Worm (Caenorhabditis elegans) whole organism, late embryonic: Measurements from ENCODE around the gene AH10.4.

ENCODE experiments used
- K02D7.2 ChIP-seq: sonication (generic microtip); optimal IDR thresholded peaks from 2 replicates; lab custom pipeline; 2017; ENCODE audit warnings: mild to moderate bottlenecking, missing genetic modification characterization, missing compliant biosample characterization
- T23F11.4 ChIP-seq: fragments of 200-800 bp; sonication (Bioruptor generic); optimal IDR thresholded peaks from 2 replicates; lab custom pipeline; 2018; ENCODE audit warnings: mild to moderate bottlenecking, missing genetic modification characterization, missing compliant biosample characterization
- Y22D7AL.16 ChIP-seq: sonication (generic microtip); optimal IDR thresholded peaks from 2 replicates; lab custom pipeline; 2016; ENCODE audit warnings: missing genetic modification characterization, missing compliant biosample characterization
- ama-1 ChIP-seq: fragments of 150-350 bp; optimal IDR thresholded peaks from 2 replicates; lab custom pipeline; 2014
- ceh-14 ChIP-seq: sonication (generic microtip); optimal IDR thresholded peaks from 2 replicates; lab custom pipeline; 2016; ENCODE audit warnings: missing genotype, missing genetic modification characterization, missing compliant biosample characterization
- ceh-19 ChIP-seq: fragments of 200-800 bp; sonication (Bioruptor generic); optimal IDR thresholded peaks from 2 replicates; lab custom pipeline; 2018; ENCODE audit warnings: mild to moderate bottlenecking, missing genetic modification characterization, missing compliant biosample characterization
- ceh-2 ChIP-seq: sonication (generic microtip); optimal IDR thresholded peaks from 2 replicates; lab custom pipeline; 2016; ENCODE audit warnings: missing genotype, missing genetic modification characterization, missing compliant biosample characterization
- ceh-24 ChIP-seq: sonication (generic microtip); optimal IDR thresholded peaks from 2 replicates; lab custom pipeline; 2016; ENCODE audit warnings: mild to moderate bottlenecking, missing genetic modification characterization, missing compliant biosample characterization
- ceh-30 ChIP-seq: fragments of 150-350 bp; optimal IDR thresholded peaks from 2 replicates; lab custom pipeline; 2014; ENCODE audit warnings: missing biosample characterization, missing genetic modification characterization
- ceh-31 ChIP-seq: sonication (generic microtip); optimal IDR thresholded peaks from 2 replicates; lab custom pipeline; 2016; ENCODE audit warnings: missing genetic modification characterization, missing compliant biosample characterization
- ceh-34 ChIP-seq: sonication (generic microtip); optimal IDR thresholded peaks from 2 replicates; lab custom pipeline; 2016; ENCODE audit warnings: mild to moderate bottlenecking, missing genetic modification characterization, missing compliant biosample characterization
- ceh-9 ChIP-seq: sonication (generic microtip); optimal IDR thresholded peaks from 2 replicates; lab custom pipeline; 2016; ENCODE audit warnings: mild to moderate bottlenecking, missing genetic modification characterization, inconsistent platforms, missing compliant biosample characterization
- dmd-4 ChIP-seq: sonication (generic microtip); optimal IDR thresholded peaks from 2 replicates; lab custom pipeline; 2016; ENCODE audit warnings: borderline replicate concordance, missing genetic modification characterization, missing compliant biosample characterization
- ets-4 ChIP-seq: sonication (generic microtip); optimal IDR thresholded peaks from 2 replicates; lab custom pipeline; 2016; ENCODE audit warnings: missing genetic modification characterization, missing compliant biosample characterization
- eyg-1 ChIP-seq: sonication (generic microtip); optimal IDR thresholded peaks from 2 replicates; lab custom pipeline; 2016; ENCODE audit warnings: missing genotype, missing genetic modification characterization, missing compliant biosample characterization
- fax-1 ChIP-seq: sonication (generic microtip); optimal IDR thresholded peaks from 2 replicates; lab custom pipeline; 2016; ENCODE audit warnings: missing genotype, missing genetic modification characterization, missing compliant biosample characterization
- gmeb-2 ChIP-seq: sonication (generic microtip); optimal IDR thresholded peaks from 2 replicates; lab custom pipeline; 2016; ENCODE audit warnings: missing genetic modification characterization, inconsistent platforms, missing compliant biosample characterization
- hlh-13 ChIP-seq: fragments of 200-800 bp; sonication (Bioruptor generic); optimal IDR thresholded peaks from 2 replicates; lab custom pipeline; 2018; ENCODE audit warnings: mild to moderate bottlenecking, missing genetic modification characterization, missing compliant biosample characterization
- hlh-15 ChIP-seq: sonication (generic microtip); optimal IDR thresholded peaks from 2 replicates; lab custom pipeline; 2016; ENCODE audit warnings: missing genetic modification characterization, missing compliant biosample characterization
- hlh-30 ChIP-seq: sonication (generic microtip); optimal IDR thresholded peaks from 2 replicates; lab custom pipeline; 2017; ENCODE audit warnings: antibody characterized with exemption, missing genetic modification characterization, missing compliant biosample characterization; ENCODE audit not compliant: insufficient read depth
- hlh-6 ChIP-seq: sonication (generic microtip); optimal IDR thresholded peaks from 2 replicates; lab custom pipeline; 2016; ENCODE audit warnings: missing genotype, missing genetic modification characterization, missing compliant biosample characterization
- lim-6 ChIP-seq: sonication (generic microtip); optimal IDR thresholded peaks from 2 replicates; lab custom pipeline; 2016; ENCODE audit warnings: missing genetic modification characterization, missing compliant biosample characterization
- mec-3 ChIP-seq: sonication (generic microtip); optimal IDR thresholded peaks from 2 replicates; lab custom pipeline; 2016; ENCODE audit warnings: borderline replicate concordance, missing genetic modification characterization, missing compliant biosample characterization
- nfya-1 ChIP-seq: sonication (generic microtip); optimal IDR thresholded peaks from 2 replicates; lab custom pipeline; 2017; ENCODE audit warnings: missing genetic modification characterization, mild to moderate bottlenecking, missing compliant biosample characterization, antibody characterized with exemption, moderate library complexity
- pag-3 ChIP-seq: sonication (generic microtip); optimal IDR thresholded peaks from 2 replicates; lab custom pipeline; 2016; ENCODE audit warnings: missing compliant biosample characterization, missing genetic modification characterization, borderline replicate concordance
- pax-1 ChIP-seq: fragments of 150-350 bp; optimal IDR thresholded peaks from 2 replicates; lab custom pipeline; 2014; ENCODE audit warnings: missing biosample characterization, missing genetic modification characterization
- pha-2 ChIP-seq: sonication (generic microtip); optimal IDR thresholded peaks from 2 replicates; lab custom pipeline; 2017; ENCODE audit warnings: mild to moderate bottlenecking, missing genetic modification characterization, missing compliant biosample characterization
- pha-4 ChIP-seq: fragments of 150-350 bp; optimal IDR thresholded peaks from 2 replicates; lab custom pipeline; 2018; ENCODE audit warnings: missing biosample characterization, missing genetic modification reagents, missing genetic modification characterization
- pros-1 ChIP-seq: fragments of 150-350 bp; optimal IDR thresholded peaks from 2 replicates; lab custom pipeline; 2014; ENCODE audit warnings: missing biosample characterization, missing genetic modification reagents, missing genetic modification characterization
- ref-2 ChIP-seq: sonication (generic microtip); optimal IDR thresholded peaks from 2 replicates; lab custom pipeline; 2016; ENCODE audit warnings: missing genetic modification characterization, missing compliant biosample characterization
- rnt-1 ChIP-seq: sonication (generic microtip); optimal IDR thresholded peaks from 2 replicates; lab custom pipeline; 2016; ENCODE audit warnings: missing genetic modification characterization, missing compliant biosample characterization
- sox-2 ChIP-seq: fragments of 200-800 bp; sonication (Bioruptor generic); IDR thresholded peaks from 2 replicates; pipeline ENCODE4 v1.3.6; 2022; ENCODE audit warnings: missing genetic modification reagents, missing genetic modification characterization, missing compliant biosample characterization
- tbx-2 ChIP-seq: sonication (generic microtip); optimal IDR thresholded peaks from 2 replicates; lab custom pipeline; 2016; ENCODE audit warnings: missing genetic modification characterization, missing compliant biosample characterization
- ttx-3 ChIP-seq: sonication (generic microtip); optimal IDR thresholded peaks from 2 replicates; lab custom pipeline; 2016; ENCODE audit warnings: missing genetic modification reagents, missing genetic modification characterization, missing compliant biosample characterization
- unc-3 ChIP-seq, 2 experiments: fragments of 200-800 bp in 1 of 2; sonication (Bioruptor generic) in 1 of 2; sonication (generic microtip) in 1 of 2; conservative IDR thresholded peaks in 1 of 2; optimal IDR thresholded peaks in 1 of 2; 2 replicates each; pipeline versions ENCODE4 v1.3.6 to Lab custom; 2016 to 2022; ENCODE audit warnings: missing compliant biosample characterization in 2 of 2, missing genetic modification characterization in 2 of 2, missing genetic modification reagents in 1 of 2
- unc-42 ChIP-seq: sonication (generic microtip); optimal IDR thresholded peaks from 2 replicates; lab custom pipeline; 2016; ENCODE audit warnings: missing genotype, missing genetic modification characterization, missing compliant biosample characterization
- unc-86 ChIP-seq: sonication (generic microtip); optimal IDR thresholded peaks from 2 replicates; lab custom pipeline; 2016; ENCODE audit warnings: missing genetic modification characterization, missing compliant biosample characterization
- zip-5 ChIP-seq: sonication (generic microtip); optimal IDR thresholded peaks from 2 replicates; lab custom pipeline; 2016; ENCODE audit warnings: missing genetic modification characterization, missing compliant biosample characterization
- ztf-16 ChIP-seq: sonication (generic microtip); optimal IDR thresholded peaks from 2 replicates; lab custom pipeline; 2017; ENCODE audit warnings: missing genetic modification characterization, missing compliant biosample characterization

The AH10.4 gene

ce11 chrV:14110042-14110441, 27.6 kb downstream of the AH10.4 start, which contains the start of gene H39E23.2:
H39E23.2 (plus strand) TSS chrV:14110342.
- no peak for TF ChIP-seq Y22D7AL.16 (tag; lab: Kevin White, UChicago)
- TF ChIP-seq K02D7.2 (tag; lab: Kevin White, UChicago), result no peak
- TF ChIP-seq tbx-2 (tag; lab: Kevin White, UChicago), result no peak
- no peak for TF ChIP-seq ref-2 (tag; lab: Kevin White, UChicago)
- no peak for TF ChIP-seq pha-2 (tag; lab: Kevin White, UChicago)
- TF ChIP-seq eyg-1 (tag; lab: Kevin White, UChicago), result no peak
- no peak for TF ChIP-seq dmd-4
- TF ChIP-seq nfya-1 (tag; lab: Kevin White, UChicago), result no peak
- no peak for TF ChIP-seq ceh-14 (tag; lab: Kevin White, UChicago)
- no peak for TF ChIP-seq mec-3 (tag; lab: Kevin White, UChicago)
- TF ChIP-seq lim-6 (tag; lab: Kevin White, UChicago), result no peak
- no peak for TF ChIP-seq pag-3 (tag; lab: Kevin White, UChicago)
- no peak for TF ChIP-seq pha-4 (tag; lab: Kevin White, UChicago)
- TF ChIP-seq, all 69 proteins: peak for 0

- TF ChIP-seq sox-2 (GFP tag; lab: Robert Waterston, UW) (no peak), eyg-1 (tag; lab: Kevin White, UChicago) (no peak), T23F11.4 (GFP tag; lab: Kevin White, UChicago) (no peak), hlh-13 (GFP tag; lab: Kevin White, UChicago) (no peak), ama-1 (lab: Kevin White, UChicago) (no peak), ceh-30 (tag; lab: Kevin White, UChicago) (no peak), ceh-31 (no peak), fax-1 (tag; lab: Kevin White, UChicago) (no peak), rnt-1 (tag; lab: Kevin White, UChicago) (no peak), zip-5 (tag; lab: Kevin White, UChicago) (no peak), dmd-4 (no peak), pax-1 (tag; lab: Kevin White, UChicago) (no peak), ets-4 (tag; lab: Kevin White, UChicago) (no peak), lim-6 (tag; lab: Kevin White, UChicago) (no peak), unc-3 (GFP tag; conservative IDR thresholded peaks at IDR 0.05; lab: Robert Waterston, UW) (no peak), unc-3 (tag; optimal IDR thresholded peaks at IDR 0.05; lab: Kevin White, UChicago) (no peak), hlh-30 (no peak), gmeb-2 (no peak)
These were observed 30.2 kb downstream of the AH10.4 start, which contains the start of gene H39E23.3 for ce11 chrV:14107511-14107910. H39E23.3 (plus strand) TSS chrV:14107811.

ce11 chrV:14103970-14104369, 33.7 kb downstream of the AH10.4 start, which contains the start of gene D1086.9:
D1086.9 (plus strand) TSS chrV:14104270.
- TF ChIP-seq ttx-3 (tag; lab: Kevin White, UChicago) (no peak), dmd-4 (no peak), unc-42 (no peak), ceh-9 (tag; lab: Kevin White, UChicago) (no peak), rnt-1 (tag; lab: Kevin White, UChicago) (no peak), nfya-1 (tag; lab: Kevin White, UChicago) (no peak), eyg-1 (tag; lab: Kevin White, UChicago) (no peak), hlh-15 (tag; lab: Kevin White, UChicago) (no peak)
- TF ChIP-seq, all 69 proteins: peak for 0

ce11 chrV:14100886-14101285, 36.8 kb downstream of the AH10.4 start, which contains the start of gene D1086.12:
D1086.12 (plus strand) TSS chrV:14101186.
- TF ChIP-seq ztf-16 (tag; lab: Kevin White, UChicago), result no peak
- no peak for TF ChIP-seq unc-42
- TF ChIP-seq ceh-2, result no peak
- TF ChIP-seq ceh-24 (tag; lab: Kevin White, UChicago), result no peak
- no peak for TF ChIP-seq K02D7.2 (tag; lab: Kevin White, UChicago)
- no peak for TF ChIP-seq ceh-34
- no peak for TF ChIP-seq ttx-3 (tag; lab: Kevin White, UChicago)
- no peak for TF ChIP-seq ref-2 (tag; lab: Kevin White, UChicago)
- TF ChIP-seq ceh-19 (GFP tag; lab: Kevin White, UChicago), result no peak
- no peak for TF ChIP-seq hlh-6
- TF ChIP-seq lim-6 (tag; lab: Kevin White, UChicago), result no peak
- no peak for TF ChIP-seq unc-86
- no peak for TF ChIP-seq zip-5 (tag; lab: Kevin White, UChicago)
- no peak for TF ChIP-seq sox-2 (GFP tag; lab: Robert Waterston, UW)
- no peak for TF ChIP-seq pros-1
- TF ChIP-seq hlh-15 (tag; lab: Kevin White, UChicago), result no peak
- no peak for TF ChIP-seq dmd-4
- TF ChIP-seq ceh-9 (tag; lab: Kevin White, UChicago), result no peak
